Fruit fly (Drosophila melanogaster): Measurements from ENCODE around the gene Gad1.

The Gad1 gene

dm6 chr3L:4087281-4087680 is 1.3 kb downstream of the Gad1 start, which contains the start of gene CG14989:
Gene CG14989 (plus strand): TSS chr3L:4087581.
- TF ChIP-seq CG17801 (GFP tag; optimal IDR thresholded peaks at IDR 0.05; ENCODE audit: partially characterized antibody): no peak

- no peak for TF ChIP-seq CG17801 (GFP tag; optimal IDR thresholded peaks at IDR 0.05; ENCODE audit: partially characterized antibody)
These were observed 2.7 kb downstream of the Gad1 start for dm6 chr3L:4085867-4086266.

- no peak for TF ChIP-seq CG17801 (GFP tag; optimal IDR thresholded peaks at IDR 0.05; ENCODE audit: partially characterized antibody)
These were observed 5.1 kb downstream of the Gad1 start for dm6 chr3L:4083442-4083841.

- TF ChIP-seq CG17801 (GFP tag; optimal IDR thresholded peaks at IDR 0.05; ENCODE audit: partially characterized antibody): no peak
These were observed 7.3 kb downstream of the Gad1 start for dm6 chr3L:4081243-4081642.

- TF ChIP-seq CG17801 (GFP tag; optimal IDR thresholded peaks at IDR 0.05; ENCODE audit: partially characterized antibody): no peak
These were observed 8.3 kb downstream of the Gad1 start for dm6 chr3L:4080278-4080677.

- TF ChIP-seq CG17801 (GFP tag; optimal IDR thresholded peaks at IDR 0.05; ENCODE audit: partially characterized antibody): no peak
These were observed 11.6 kb downstream of the Gad1 start for dm6 chr3L:4076907-4077306.

dm6 chr3L:4073755-4074154 is 14.8 kb downstream of the Gad1 start, which contains the start of gene Faa:
Gene Faa (minus strand): TSS chr3L:4073954.
- no peak for TF ChIP-seq CG17801 (GFP tag; optimal IDR thresholded peaks at IDR 0.05; ENCODE audit: partially characterized antibody)

dm6 chr3L:4072717-4073116 is 15.8 kb downstream of the Gad1 start:
- no peak for TF ChIP-seq CG17801 (GFP tag; optimal IDR thresholded peaks at IDR 0.05; ENCODE audit: partially characterized antibody)

- TF ChIP-seq CG17801 (GFP tag; optimal IDR thresholded peaks at IDR 0.05; ENCODE audit: partially characterized antibody): peak; percentile 66
These were observed 16.9 kb downstream of the Gad1 start, which contains the start of gene wit for dm6 chr3L:4071561-4072049. Gene wit (minus strand): TSS chr3L:4071717.

- no peak for TF ChIP-seq CG17801 (GFP tag; optimal IDR thresholded peaks at IDR 0.05; ENCODE audit: partially characterized antibody)
These were observed 17.6 kb downstream of the Gad1 start for dm6 chr3L:4070996-4071379.

dm6 chr3L:4070221-4070995 is 18.1 kb downstream of the Gad1 start:
- peak; percentile 65 for TF ChIP-seq CG17801 (GFP tag; optimal IDR thresholded peaks at IDR 0.05; ENCODE audit: partially characterized antibody)

dm6 chr3L:4069069-4069468 is 19.5 kb downstream of the Gad1 start, which contains the start of gene CG32259:
Gene CG32259 (plus strand): TSS chr3L:4069369.
- no peak for TF ChIP-seq CG17801 (GFP tag; optimal IDR thresholded peaks at IDR 0.05; ENCODE audit: partially characterized antibody)

dm6 chr3L:4068368-4068767 is 20.2 kb downstream of the Gad1 start:
- no peak for TF ChIP-seq CG17801 (GFP tag; optimal IDR thresholded peaks at IDR 0.05; ENCODE audit: partially characterized antibody)

dm6 chr3L:4061921-4062474 is 26.5 kb downstream of the Gad1 start, which contains the start of gene dib:
Gene dib (plus strand): TSS chr3L:4062292.
- peak; percentile 22 for TF ChIP-seq CG17801 (GFP tag; optimal IDR thresholded peaks at IDR 0.05; ENCODE audit: partially characterized antibody)

- no peak for TF ChIP-seq CG17801 (GFP tag; optimal IDR thresholded peaks at IDR 0.05; ENCODE audit: partially characterized antibody)
These were observed 29.2 kb downstream of the Gad1 start, which contains the start of gene Ugt305A1 for dm6 chr3L:4059293-4059820. Gene Ugt305A1 (plus strand): TSS chr3L:4059770.

dm6 chr3L:4056812-4057211 is 31.7 kb downstream of the Gad1 start:
- no peak for TF ChIP-seq CG17801 (GFP tag; optimal IDR thresholded peaks at IDR 0.05; ENCODE audit: partially characterized antibody)

All from ovary, adult (tissue).